Worm (Caenorhabditis elegans) whole organism, L4 larva: ENCODE measurements around the gene B0001.8.

Experiments
- F44E2.7 ChIP-seq: fragments of 200-800 bp; sonication (Bioruptor generic); IDR thresholded peaks from 2 replicates; pipeline ENCODE4 v2.1.2; 2022; ENCODE audit warnings: missing genetic modification characterization, missing compliant biosample characterization
- aha-1 ChIP-seq: fragments of 150-350 bp; peaks from one replicate; lab custom pipeline; 2014; ENCODE audit warnings: missing biosample characterization, missing genetic modification characterization
- arid-1 ChIP-seq: fragments of 200-800 bp; sonication (Bioruptor generic); conservative IDR thresholded peaks from 2 replicates; pipeline ENCODE4 v1.3.6; 2022; ENCODE audit warnings: missing genetic modification reagents, missing genetic modification characterization, missing compliant biosample characterization
- ceh-62 ChIP-seq: sonication (generic microtip); optimal IDR thresholded peaks from 2 replicates; lab custom pipeline; 2017; ENCODE audit warnings: missing biosample characterization, missing genetic modification characterization
- ceh-82 ChIP-seq: sonication (generic microtip); optimal IDR thresholded peaks from 2 replicates; lab custom pipeline; 2017; ENCODE audit warnings: missing biosample characterization, missing genetic modification characterization
- dpl-1 ChIP-seq: fragments of 150-350 bp; optimal IDR thresholded peaks from 2 replicates; lab custom pipeline; 2014; ENCODE audit warnings: missing biosample characterization, missing genetic modification reagents, missing genetic modification characterization
- egl-27 ChIP-seq: sonication (generic microtip); optimal IDR thresholded peaks from 3 replicates; lab custom pipeline; 2017; ENCODE audit warnings: missing biosample characterization, missing genetic modification reagents, missing genetic modification characterization
- mdt-29 ChIP-seq: fragments of 200-800 bp; sonication (Bioruptor generic); IDR thresholded peaks from 2 replicates; pipeline ENCODE4 v1.3.6; 2022; ENCODE audit warnings: missing genetic modification reagents, missing genetic modification characterization, missing compliant biosample characterization
- nhr-11 ChIP-seq: fragments of 150-350 bp; optimal IDR thresholded peaks from 2 replicates; lab custom pipeline; 2014; ENCODE audit warnings: missing biosample characterization, missing genetic modification characterization
- nhr-237 ChIP-seq: sonication (generic microtip); optimal IDR thresholded peaks from 2 replicates; lab custom pipeline; 2017; ENCODE audit warnings: missing biosample characterization, missing genetic modification characterization
- nhr-28 ChIP-seq: fragments of 150-350 bp; optimal IDR thresholded peaks from 2 replicates; lab custom pipeline; 2014; ENCODE audit warnings: missing biosample characterization, missing genetic modification characterization
- unc-39 ChIP-seq: sonication (generic microtip); optimal IDR thresholded peaks from 2 replicates; lab custom pipeline; 2017; ENCODE audit warnings: missing biosample characterization, missing genetic modification characterization

ce11 chrIV:12096479-12096878 lies 44.4 kb downstream of the B0001.8 start, which contains the start of gene mon-2:
- TF ChIP-seq egl-27 (no peak), arid-1 (GFP tag; lab: Robert Waterston, UW) (no peak), ceh-62 (tag; lab: Kevin White, UChicago) (no peak), dpl-1 (GFP tag; lab: Kevin White, UChicago) (no peak), mdt-29 (no peak), nhr-11 (tag; lab: Kevin White, UChicago) (no peak), nhr-237 (tag; lab: Kevin White, UChicago) (no peak), F44E2.7 (GFP tag; lab: Robert Waterston, UW) (no peak), ceh-82 (no peak), nhr-28 (no peak), unc-39 (tag; lab: Kevin White, UChicago) (no peak), aha-1 (tag; lab: Kevin White, UChicago) (no peak)
